Fruit fly (Drosophila melanogaster): ENCODE data around the gene Hcf.
A peak's percentile ranks its signal among the peaks of the same experiment; 100 is the strongest.

Gene Hcf

dm6 chr4:424630-425327 lies 65.0 kb downstream of the Hcf start (continued):
- TF ChIP-seq CG11456 (GFP tag; IDR thresholded peaks at IDR 0.05) (no peak; the same call in none of the 3 replicates), ac (GFP tag; optimal IDR thresholded peaks at IDR 0.05) (peak; percentile 74), zfh1 (GFP tag; IDR thresholded peaks at IDR 0.05) (peak; percentile 92), CG1233 (GFP tag; optimal IDR thresholded peaks at IDR 0.05) (peak; percentile 88), CG8765 (GFP tag; IDR thresholded peaks at IDR 0.05) (no peak), ERR (GFP tag; optimal IDR thresholded peaks at IDR 0.05) (peak; percentile 81), gcm (GFP tag; optimal IDR thresholded peaks at IDR 0.05) (peak; percentile 86), lilli (GFP tag; optimal IDR thresholded peaks at IDR 0.05) (peak; percentile 92), bsh (GFP tag; optimal IDR thresholded peaks at IDR 0.05) (peak; percentile 27 to 91), eve (GFP tag; optimal IDR thresholded peaks at IDR 0.05) (peak in 1 of 2 experiments; percentile 86), fd3F (GFP tag; optimal IDR thresholded peaks at IDR 0.05) (peak; percentile 84), sim (GFP tag; IDR thresholded peaks at IDR 0.05) (peak; percentile 77), jigr1 (GFP tag; IDR thresholded peaks at IDR 0.05) (no peak), CG6813 (GFP tag; optimal IDR thresholded peaks at IDR 0.05) (peak; percentile 88), CG32532 (GFP tag; IDR thresholded peaks at IDR 0.05) (peak; percentile 97), kni (GFP tag; optimal IDR thresholded peaks at IDR 0.05) (peak; percentile 88), nerfin-1 (tag; optimal IDR thresholded peaks at IDR 0.05) (no peak), CG17385 (GFP tag; optimal IDR thresholded peaks at IDR 0.05) (peak; percentile 88), Rx (GFP tag; IDR thresholded peaks at IDR 0.05) (no peak), CG18476 (GFP tag; optimal IDR thresholded peaks at IDR 0.05) (peak; percentile 90), CG15269 (tag; optimal IDR thresholded peaks at IDR 0.05) (peak; percentile 89), CG42726 (GFP tag; IDR thresholded peaks at IDR 0.05; ENCODE audit: partially characterized antibody) (no peak; the same call in 1 of the 2 replicates), ro (GFP tag; IDR thresholded peaks at IDR 0.05) (no peak), CG18011 (GFP tag; optimal IDR thresholded peaks at IDR 0.05) (peak; percentile 74), CG1529 (GFP tag; optimal IDR thresholded peaks at IDR 0.05) (peak; percentile 88), CG12219 (GFP tag; optimal IDR thresholded peaks at IDR 0.05) (peak; percentile 87), mam (GFP tag; optimal IDR thresholded peaks at IDR 0.05) (peak; percentile 92), sd (tag; optimal IDR thresholded peaks at IDR 0.05) (no peak), nom (GFP tag; optimal IDR thresholded peaks at IDR 0.05) (peak; percentile 59), dmrt99B (tag; optimal IDR thresholded peaks at IDR 0.05) (peak; percentile 84), CG11695 (GFP tag; IDR thresholded peaks at IDR 0.05) (peak; percentile 67; the same call in 2 of the 3 replicates), CG7928 (GFP tag; optimal IDR thresholded peaks at IDR 0.05) (peak; percentile 67), Lim3 (GFP tag; IDR thresholded peaks at IDR 0.05) (no peak), Nf-YC (tag; optimal IDR thresholded peaks at IDR 0.05) (peak; percentile 87), Sin3A (optimal IDR thresholded peaks at IDR 0.05) (no peak), pan (optimal IDR thresholded peaks at IDR 0.05) (no peak), pan (GFP tag; optimal IDR thresholded peaks at IDR 0.05 in 1 of 2, IDR thresholded peaks at IDR 0.05 in 1 of 2) (peak in 1 of 2 experiments; percentile 91), CG15479 (GFP tag; optimal IDR thresholded peaks at IDR 0.05) (no peak), Antp (GFP tag; optimal IDR thresholded peaks at IDR 0.05) (peak; percentile 93), ind (GFP tag; optimal IDR thresholded peaks at IDR 0.05) (peak; percentile 92), vfl (GFP tag; optimal IDR thresholded peaks at IDR 0.05) (peak; percentile 90), Blimp-1 (GFP tag; optimal IDR thresholded peaks at IDR 0.05) (no peak), CG2120 (GFP tag; optimal IDR thresholded peaks at IDR 0.05) (peak; percentile 84), PHDP (tag; optimal IDR thresholded peaks at IDR 0.05) (peak; percentile 92), danr (GFP tag; IDR thresholded peaks at IDR 0.05) (peak; percentile 61; the same call in 1 of the 2 replicates), amos (GFP tag; IDR thresholded peaks at IDR 0.05; ENCODE audit: partially characterized antibody) (peak; percentile 77), knrl (GFP tag; IDR thresholded peaks at IDR 0.05; ENCODE audit: partially characterized antibody) (no peak), otp (GFP tag; IDR thresholded peaks at IDR 0.05) (no peak), en (GFP tag; optimal IDR thresholded peaks at IDR 0.05) (peak; percentile 96)
